Worm (Caenorhabditis elegans): ENCODE results near the gene brp-1.

ce11 chrIII:12063934-12064333 is 43.6 kb downstream of the brp-1 start:
- TF ChIP-seq ztf-23 (GFP tag; IDR thresholded peaks at IDR 0.05), result no peak
- TF ChIP-seq flt-1 (GFP tag; IDR thresholded peaks at IDR 0.05), result no peak
- TF ChIP-seq med-1 (GFP tag; optimal IDR thresholded peaks at IDR 0.05; ENCODE audit: insufficient read depth), result no peak
- TF ChIP-seq ztf-29 (GFP tag; IDR thresholded peaks at IDR 0.05), result no peak
